Worm (Caenorhabditis elegans): ENCODE data around the gene C09E8.6.

ce11 chrII:591110-591509, 34.8 kb downstream of the C09E8.6 start, which contains the start of gene W08F4.10:
- TF ChIP-seq W03F9.2 (tag; optimal IDR thresholded peaks at IDR 0.05) (no peak), him-1 (tag; optimal IDR thresholded peaks at IDR 0.05) (no peak), dao-5 (tag; optimal IDR thresholded peaks at IDR 0.05) (no peak)

Measured in whole organism, L4/young adult.